Fruit fly (Drosophila melanogaster) whole organism, prepupa: ENCODE results near the gene Alp12.

ENCODE experiments used
- Blimp-1 ChIP-seq: fragments of 200-800 bp; sonication (Bioruptor generic); optimal IDR thresholded peaks from 3 replicates; lab custom pipeline; 2017; ENCODE audit warnings: missing biosample characterization, missing genetic modification characterization, mild to moderate bottlenecking, moderate library complexity, missing genetic modification reagents
- CG10631 ChIP-seq: fragments of 200-800 bp; sonication (Bioruptor generic); optimal IDR thresholded peaks from 2 replicates; lab custom pipeline; 2016; ENCODE audit warnings: missing biosample characterization, missing genetic modification characterization
- CG10669 ChIP-seq: fragments of 200-800 bp; sonication (Bioruptor generic); optimal IDR thresholded peaks from 3 replicates; lab custom pipeline; 2018; ENCODE audit warnings: missing biosample characterization, mild to moderate bottlenecking, missing genetic modification characterization, moderate library complexity
- CG11762 ChIP-seq: fragments of 200-800 bp; sonication (Bioruptor generic); optimal IDR thresholded peaks from 3 replicates; lab custom pipeline; 2016; ENCODE audit warnings: missing biosample characterization, missing genetic modification characterization; ENCODE audit not compliant: insufficient read depth
- CG11902 ChIP-seq: fragments of 200-800 bp; sonication (Bioruptor generic); optimal IDR thresholded peaks from 3 replicates; lab custom pipeline; 2016; ENCODE audit warnings: missing biosample characterization, missing genetic modification characterization
- CG15336 ChIP-seq: fragments of 200-800 bp; sonication (Bioruptor generic); IDR thresholded peaks from 2 replicates; pipeline ENCODE4 v1.3.6; 2022; ENCODE audit warnings: missing biosample characterization, missing genetic modification characterization
- CG1621 ChIP-seq: fragments of 200-800 bp; sonication (Bioruptor generic); optimal IDR thresholded peaks from 3 replicates; lab custom pipeline; 2018; ENCODE audit warnings: missing biosample characterization, mild to moderate bottlenecking, missing genetic modification characterization
- CG3032 ChIP-seq: fragments of 200-800 bp; optimal IDR thresholded peaks from 2 replicates; lab custom pipeline; 2019; ENCODE audit warnings: missing biosample characterization, mild to moderate bottlenecking, missing genetic modification characterization, moderate library complexity
- CG32006 ChIP-seq: fragments of 200-800 bp; sonication (Bioruptor generic); optimal IDR thresholded peaks from 3 replicates; lab custom pipeline; 2017; ENCODE audit warnings: missing biosample characterization, mild to moderate bottlenecking, missing genetic modification characterization
- CG34406 ChIP-seq: fragments of 200-800 bp; sonication (Bioruptor generic); optimal IDR thresholded peaks from 3 replicates; lab custom pipeline; 2016; ENCODE audit warnings: missing biosample characterization, missing genetic modification characterization
- CG4318 ChIP-seq: fragments of 200-800 bp; sonication (Bioruptor generic); optimal IDR thresholded peaks from 3 replicates; lab custom pipeline; 2017; ENCODE audit warnings: missing biosample characterization, mild to moderate bottlenecking, missing genetic modification characterization
- CG6792 ChIP-seq: fragments of 200-800 bp; sonication (Bioruptor generic); optimal IDR thresholded peaks from 3 replicates; lab custom pipeline; 2016; ENCODE audit warnings: missing biosample characterization, missing genetic modification characterization
- CG6808 ChIP-seq: fragments of 200-800 bp; sonication (Bioruptor generic); optimal IDR thresholded peaks from 3 replicates; lab custom pipeline; 2017; ENCODE audit warnings: missing biosample characterization, missing genetic modification characterization, mild to moderate bottlenecking, moderate library complexity, missing genetic modification reagents
- CG8119 ChIP-seq: fragments of 200-800 bp; sonication (Bioruptor generic); IDR thresholded peaks from 3 replicates; pipeline ENCODE4 v1.3.6; 2022; ENCODE audit warnings: missing biosample characterization, missing genetic modification characterization
- CG8319 ChIP-seq: fragments of 200-800 bp; sonication (Bioruptor generic); optimal IDR thresholded peaks from 3 replicates; lab custom pipeline; 2016; ENCODE audit warnings: missing biosample characterization, missing genetic modification characterization
- CG8632 ChIP-seq: fragments of 200-800 bp; sonication (Bioruptor generic); optimal IDR thresholded peaks from 3 replicates; lab custom pipeline; 2016; ENCODE audit warnings: missing biosample characterization, missing genetic modification characterization
- CG9139 ChIP-seq: fragments of 200-800 bp; sonication (Bioruptor generic); optimal IDR thresholded peaks from 3 replicates; lab custom pipeline; 2017; ENCODE audit warnings: missing biosample characterization, mild to moderate bottlenecking, missing genetic modification characterization
- Eip75B ChIP-seq: fragments of 200-800 bp; sonication (Bioruptor generic); optimal IDR thresholded peaks from 3 replicates; lab custom pipeline; 2016; ENCODE audit warnings: missing biosample characterization, missing genetic modification characterization
- Eip78C ChIP-seq: fragments of 200-800 bp; sonication (Bioruptor generic); peaks from one replicate; lab custom pipeline; 2016; ENCODE audit warnings: missing biosample characterization, missing genetic modification characterization
- Eip93F ChIP-seq: fragments of 200-800 bp; sonication (Bioruptor generic); optimal IDR thresholded peaks from 2 replicates; lab custom pipeline; 2016; ENCODE audit warnings: missing biosample characterization, mild to moderate bottlenecking, missing genetic modification characterization
- Ets21C ChIP-seq: fragments of 200-800 bp; sonication (Bioruptor generic); optimal IDR thresholded peaks from 3 replicates; lab custom pipeline; 2016; ENCODE audit warnings: missing biosample characterization, missing genetic modification characterization
- Ets96B ChIP-seq: fragments of 200-800 bp; optimal IDR thresholded peaks from 2 replicates; lab custom pipeline; 2019; ENCODE audit warnings: missing biosample characterization, mild to moderate bottlenecking, missing genetic modification characterization, moderate library complexity
- Hr39 ChIP-seq: fragments of 200-800 bp; sonication (Bioruptor generic); optimal IDR thresholded peaks from 2 replicates; lab custom pipeline; 2016; ENCODE audit warnings: missing biosample characterization, missing genetic modification characterization
- Hr4 ChIP-seq: fragments of 200-800 bp; sonication (Bioruptor generic); optimal IDR thresholded peaks from 3 replicates; lab custom pipeline; 2016; ENCODE audit warnings: missing biosample characterization, missing genetic modification characterization
- Met ChIP-seq: fragments of 200-800 bp; sonication (Bioruptor generic); optimal IDR thresholded peaks from 3 replicates; lab custom pipeline; 2016; ENCODE audit warnings: missing biosample characterization, missing genetic modification characterization
- OdsH ChIP-seq: fragments of 200-800 bp; sonication (Bioruptor generic); optimal IDR thresholded peaks from 3 replicates; lab custom pipeline; 2016; ENCODE audit warnings: missing biosample characterization, missing genetic modification characterization
- Smox ChIP-seq: fragments of 200-800 bp; sonication (Bioruptor generic); optimal IDR thresholded peaks from 3 replicates; lab custom pipeline; 2016; ENCODE audit warnings: missing biosample characterization, missing genetic modification characterization
- Sox14 ChIP-seq: fragments of 200-800 bp; sonication (Bioruptor generic); optimal IDR thresholded peaks from 3 replicates; lab custom pipeline; 2016; ENCODE audit warnings: missing biosample characterization, missing genetic modification characterization
- Sox15 ChIP-seq: fragments of 200-800 bp; sonication (Bioruptor generic); optimal IDR thresholded peaks from 3 replicates; lab custom pipeline; 2016; ENCODE audit warnings: missing biosample characterization, missing genetic modification characterization
- acj6 ChIP-seq: fragments of 200-800 bp; sonication (Bioruptor generic); optimal IDR thresholded peaks from 3 replicates; lab custom pipeline; 2016; ENCODE audit warnings: missing biosample characterization, missing genetic modification characterization
- cyc ChIP-seq: fragments of 200-800 bp; sonication (Bioruptor generic); optimal IDR thresholded peaks from 3 replicates; lab custom pipeline; 2016; ENCODE audit warnings: missing biosample characterization, missing genetic modification characterization
- dac ChIP-seq: fragments of 200-800 bp; sonication (Bioruptor generic); optimal IDR thresholded peaks from 2 replicates; lab custom pipeline; 2017; ENCODE audit warnings: missing biosample characterization, mild to moderate bottlenecking, missing genetic modification characterization
- dsx ChIP-seq: fragments of 200-800 bp; optimal IDR thresholded peaks from 3 replicates; lab custom pipeline; 2019; ENCODE audit warnings: missing biosample characterization, mild to moderate bottlenecking, missing genetic modification characterization, moderate library complexity; ENCODE audit not compliant: poor library complexity, severe bottlenecking
- esn ChIP-seq: fragments of 200-800 bp; sonication (Bioruptor generic); optimal IDR thresholded peaks from 2 replicates; lab custom pipeline; 2016; ENCODE audit warnings: missing biosample characterization, mild to moderate bottlenecking, missing genetic modification characterization, moderate library complexity
- fd59A ChIP-seq: fragments of 200-800 bp; sonication (Bioruptor generic); optimal IDR thresholded peaks from 2 replicates; lab custom pipeline; 2017; ENCODE audit warnings: missing biosample characterization, mild to moderate bottlenecking, missing genetic modification characterization, missing genetic modification reagents
- fd85E ChIP-seq: fragments of 200-800 bp; sonication (Bioruptor generic); optimal IDR thresholded peaks from 3 replicates; lab custom pipeline; 2016; ENCODE audit warnings: missing biosample characterization, missing genetic modification characterization
- fkh ChIP-seq: fragments of 200-800 bp; sonication (Bioruptor generic); optimal IDR thresholded peaks from 3 replicates; lab custom pipeline; 2017; ENCODE audit warnings: missing biosample characterization, mild to moderate bottlenecking, missing genetic modification characterization, moderate library complexity
- lz ChIP-seq: fragments of 200-800 bp; sonication (Bioruptor generic); optimal IDR thresholded peaks from 3 replicates; lab custom pipeline; 2016; ENCODE audit warnings: missing biosample characterization, missing genetic modification characterization
- net ChIP-seq: fragments of 200-800 bp; sonication (Bioruptor generic); optimal IDR thresholded peaks from 3 replicates; lab custom pipeline; 2016; ENCODE audit warnings: missing biosample characterization, missing genetic modification characterization
- pdm3 ChIP-seq: fragments of 200-800 bp; sonication (Bioruptor generic); optimal IDR thresholded peaks from 3 replicates; lab custom pipeline; 2016; ENCODE audit warnings: missing biosample characterization, missing genetic modification characterization
- salr ChIP-seq, 2 experiments: fragments of 200-800 bp; sonication (Bioruptor generic); optimal IDR thresholded peaks; 3 replicates each; lab custom pipeline; 2016 to 2018; ENCODE audit warnings: missing biosample characterization in 2 of 2, missing genetic modification characterization in 2 of 2, mild to moderate bottlenecking in 1 of 2
- spab ChIP-seq: fragments of 200-800 bp; sonication (Bioruptor generic); optimal IDR thresholded peaks from 2 replicates; lab custom pipeline; 2017; ENCODE audit warnings: missing biosample characterization, mild to moderate bottlenecking, missing genetic modification characterization, missing genetic modification reagents
- ss ChIP-seq, 2 experiments: fragments of 200-800 bp; sonication (Bioruptor generic); optimal IDR thresholded peaks; 2 replicates in 1 of 2; 3 replicates in 1 of 2; lab custom pipeline; 2017 to 2018; ENCODE audit warnings: mild to moderate bottlenecking in 2 of 2, missing biosample characterization in 2 of 2, missing genetic modification characterization in 2 of 2, moderate library complexity in 1 of 2
- svp ChIP-seq: fragments of 200-800 bp; sonication (Bioruptor generic); peaks from one replicate; lab custom pipeline; 2016; ENCODE audit warnings: missing biosample characterization, missing genetic modification characterization
- topi ChIP-seq: fragments of 200-800 bp; sonication (Bioruptor generic); optimal IDR thresholded peaks from 3 replicates; lab custom pipeline; 2016; ENCODE audit warnings: missing biosample characterization, missing genetic modification characterization
- vri ChIP-seq: fragments of 200-800 bp; sonication (Bioruptor generic); optimal IDR thresholded peaks from 3 replicates; lab custom pipeline; 2016; ENCODE audit warnings: missing biosample characterization, mild to moderate bottlenecking, missing genetic modification characterization

Alp12 gene

DNA sequence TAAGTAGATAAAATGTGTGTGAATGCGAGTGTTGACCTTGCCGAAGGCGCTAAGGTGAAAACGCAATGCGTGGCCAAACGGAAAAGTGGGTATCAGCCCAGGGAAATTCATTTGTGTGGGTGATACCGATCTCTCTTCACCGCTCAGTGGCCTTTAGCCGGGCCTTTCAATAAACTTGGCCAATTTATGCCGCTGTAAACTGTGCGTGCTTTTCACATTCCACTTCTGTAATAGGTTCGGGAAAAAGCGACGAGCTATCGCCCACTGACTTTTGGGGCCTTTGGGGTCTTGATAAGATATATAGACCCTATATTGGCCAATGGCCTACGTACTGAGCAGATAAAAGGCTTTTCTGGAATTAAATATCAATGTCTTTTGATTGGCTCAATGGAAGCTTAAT lies 2.3 kb upstream of the Alp12 start:
- no peak for TF ChIP-seq Hr39
- TF ChIP-seq Eip93F: peak; percentile 8
- no peak for TF ChIP-seq acj6 (GFP tag; lab: Kevin White, UChicago)
- no peak for TF ChIP-seq CG6808
- no peak for TF ChIP-seq Smox (GFP tag; lab: Kevin White, UChicago)
- TF ChIP-seq svp (GFP tag; lab: Kevin White, UChicago): no peak
- TF ChIP-seq CG32006 (GFP tag; lab: Kevin White, UChicago): no peak
- TF ChIP-seq CG11902: no peak
- no peak for TF ChIP-seq Sox14 (GFP tag; lab: Kevin White, UChicago)
- TF ChIP-seq Eip75B (GFP tag; lab: Kevin White, UChicago): no peak
- no peak for TF ChIP-seq CG10669 (GFP tag; lab: Kevin White, UChicago)
- TF ChIP-seq cyc (GFP tag; lab: Kevin White, UChicago): no peak
- no peak for TF ChIP-seq spab
- TF ChIP-seq topi: no peak
- peak; percentile 59 for TF ChIP-seq vri
- TF ChIP-seq Blimp-1 (GFP tag; lab: Kevin White, UChicago): no peak

DNA sequence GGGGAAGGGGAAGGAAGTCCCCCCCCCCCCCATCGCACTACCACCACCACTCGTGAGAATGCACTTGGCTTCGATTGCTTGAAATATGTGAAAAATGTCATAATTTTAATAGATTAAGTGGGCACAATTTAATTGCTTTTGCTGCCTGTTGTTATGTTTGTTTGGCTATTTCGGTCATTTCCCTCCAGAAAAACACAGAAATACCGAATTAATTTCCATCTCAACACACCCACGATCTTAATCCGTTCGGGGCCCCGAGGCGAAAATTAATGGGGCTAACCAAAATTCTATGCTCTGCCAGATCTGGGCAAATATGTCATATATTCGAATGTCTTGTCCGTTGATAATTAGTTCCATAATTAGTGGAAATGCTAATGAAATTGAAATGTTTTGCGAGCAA lies 1.2 kb upstream of the Alp12 start:
- TF ChIP-seq CG8319 (GFP tag; lab: Kevin White, UChicago) (no peak), salr (GFP tag; optimal IDR thresholded peaks at IDR 0.05; lab: Kevin White, UChicago) (no peak), CG9139 (GFP tag; lab: Kevin White, UChicago) (no peak), Eip78C (GFP tag; lab: Kevin White, UChicago) (no peak), spab (no peak), CG10669 (GFP tag; lab: Kevin White, UChicago) (no peak), CG3032 (tag; lab: Kevin White, UChicago) (no peak), esn (no peak), CG34406 (GFP tag; lab: Kevin White, UChicago) (no peak), net (no peak), Smox (GFP tag; lab: Kevin White, UChicago) (no peak), Ets21C (GFP tag; lab: Kevin White, UChicago) (no peak), Sox14 (GFP tag; lab: Kevin White, UChicago) (no peak), vri (no peak), CG6808 (no peak), CG8632 (GFP tag; lab: Kevin White, UChicago) (no peak), fd85E (GFP tag; lab: Kevin White, UChicago) (no peak), pdm3 (no peak), cyc (GFP tag; lab: Kevin White, UChicago) (no peak), CG4318 (GFP tag; lab: Kevin White, UChicago) (no peak)

DNA sequence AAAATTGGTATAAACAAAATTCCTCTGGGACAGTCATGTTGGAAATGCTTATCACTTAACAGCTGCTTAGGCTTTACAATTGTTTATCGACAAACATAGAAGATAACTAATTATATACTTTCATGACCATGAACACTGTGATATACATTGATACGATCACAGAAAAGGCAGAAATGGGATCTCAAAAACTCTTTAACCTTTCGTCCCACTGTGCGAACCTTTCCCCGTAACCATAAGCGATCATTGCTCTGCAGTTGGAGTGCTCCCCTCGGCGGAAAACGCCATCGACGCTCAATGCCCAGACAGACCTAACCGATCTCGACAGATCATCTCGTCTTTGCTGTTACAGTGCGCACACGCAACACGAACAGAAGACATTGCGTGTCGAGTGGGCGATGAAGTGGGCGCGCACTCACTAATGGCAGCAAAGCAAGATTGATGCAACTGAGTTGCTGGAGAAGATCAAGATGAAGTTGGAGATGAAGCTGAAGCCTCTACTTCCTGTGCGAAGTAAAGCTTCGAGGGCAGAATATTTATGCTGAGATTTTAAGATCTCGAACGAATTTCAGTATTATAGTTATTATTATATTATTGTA lies 555 bp downstream of the Alp12 start:
- TF ChIP-seq fkh (GFP tag; lab: Kevin White, UChicago) (no peak), vri (no peak), Hr39 (no peak), dsx (GFP tag; lab: Kevin White, UChicago) (peak; percentile 17), CG15336 (no peak), CG10669 (GFP tag; lab: Kevin White, UChicago) (no peak), Eip93F (no peak), ss (GFP tag; optimal IDR thresholded peaks at IDR 0.05; lab: Kevin White, UChicago) (peak in 1 of 2 experiments; percentile 88), Sox15 (GFP tag; lab: Kevin White, UChicago) (no peak), acj6 (GFP tag; lab: Kevin White, UChicago) (no peak), fd59A (GFP tag; lab: Kevin White, UChicago) (no peak), Ets21C (GFP tag; lab: Kevin White, UChicago) (no peak), CG32006 (GFP tag; lab: Kevin White, UChicago) (no peak), esn (no peak), cyc (GFP tag; lab: Kevin White, UChicago) (no peak), CG8319 (GFP tag; lab: Kevin White, UChicago) (no peak), pdm3 (no peak), topi (peak; percentile 1), salr (GFP tag; optimal IDR thresholded peaks at IDR 0.05; lab: Kevin White, UChicago) (no peak), dac (no peak), CG1621 (no peak), Met (GFP tag; lab: Kevin White, UChicago) (no peak), lz (GFP tag; lab: Kevin White, UChicago) (no peak), CG10631 (GFP tag; lab: Kevin White, UChicago) (no peak), OdsH (GFP tag; lab: Kevin White, UChicago) (no peak), spab (no peak), Hr4 (GFP tag; lab: Kevin White, UChicago) (peak; percentile 3), CG11762 (GFP tag; lab: Kevin White, UChicago) (no peak), CG8119 (GFP tag; lab: Robert Waterston, UW) (no peak), CG6792 (GFP tag; lab: Kevin White, UChicago) (no peak), Ets96B (no peak)
